Worm (Caenorhabditis elegans) whole organism, L4/young adult: ENCODE data around the gene ints-2.
"Not testable (repeated sequence)": the region's sequence is repeated elsewhere in the genome, so short reads cannot be mapped to it uniquely, and the experiment has no call there.

ENCODE experiments used
- W03F9.2 ChIP-seq: fragments of 150-350 bp; optimal IDR thresholded peaks from 2 replicates; lab custom pipeline; 2014; ENCODE audit warnings: missing biosample characterization, missing genetic modification characterization
- dao-5 ChIP-seq: sonication (generic microtip); optimal IDR thresholded peaks from 2 replicates; lab custom pipeline; 2016; ENCODE audit warnings: missing genotype, missing genetic modification characterization, moderate library complexity, missing compliant biosample characterization
- him-1 ChIP-seq: sonication (generic microtip); optimal IDR thresholded peaks from 2 replicates; lab custom pipeline; 2016; ENCODE audit warnings: missing genotype, missing genetic modification reagents, missing genetic modification characterization, missing compliant biosample characterization

DNA sequence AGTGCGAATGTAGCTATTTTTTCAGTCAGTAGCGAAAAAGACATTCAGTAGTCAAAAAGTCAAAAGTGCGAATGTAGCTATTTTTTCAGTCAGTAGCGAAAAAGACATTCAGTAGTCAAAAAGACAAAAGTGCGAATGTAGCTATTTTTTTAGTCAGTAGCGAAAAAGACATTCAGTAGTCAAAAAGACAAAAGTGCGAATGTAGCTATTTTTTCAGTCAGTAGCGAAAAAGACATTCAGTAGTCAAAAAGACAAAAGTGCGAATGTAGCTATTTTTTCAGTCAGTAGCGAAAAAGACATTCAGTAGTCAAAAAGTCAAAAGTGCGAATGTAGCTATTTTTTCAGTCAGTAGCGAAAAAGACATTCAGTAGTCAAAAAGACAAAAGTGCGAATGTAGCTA, 19.7 kb downstream of the ints-2 start, which contains the start of gene T16A9.3:
- not testable (repeated sequence) for TF ChIP-seq him-1 (tag; lab: Kevin White, UChicago); W03F9.2; dao-5
